Worm (Caenorhabditis elegans) whole organism, L4 larva: Measurements from ENCODE around the gene Y25C1A.13.

Source experiments
- F10B5.3 ChIP-seq: sonication (generic microtip); optimal IDR thresholded peaks from 2 replicates; lab custom pipeline; 2016; ENCODE audit warnings: mild to moderate bottlenecking, missing genetic modification characterization, missing compliant biosample characterization
- F26F4.8 ChIP-seq: fragments of 200-800 bp; sonication (Bioruptor generic); conservative IDR thresholded peaks from 2 replicates; pipeline ENCODE4 v1.3.6; 2022; ENCODE audit warnings: missing genetic modification characterization, missing compliant biosample characterization
- Y5F2A.4 ChIP-seq: fragments of 200-800 bp; sonication (Bioruptor generic); optimal IDR thresholded peaks from 2 replicates; lab custom pipeline; 2018; ENCODE audit warnings: mild to moderate bottlenecking, missing genetic modification characterization, missing compliant biosample characterization
- aha-1 ChIP-seq: fragments of 150-350 bp; peaks from one replicate; lab custom pipeline; 2014; ENCODE audit warnings: missing biosample characterization, missing genetic modification characterization
- ama-1 ChIP-seq: fragments of 150-350 bp; optimal IDR thresholded peaks from 2 replicates; lab custom pipeline; 2014; ENCODE audit warnings: inconsistent platforms, mixed read lengths
- attf-4 ChIP-seq: sonication (generic microtip); optimal IDR thresholded peaks from 3 replicates; lab custom pipeline; 2017; ENCODE audit warnings: missing biosample characterization, missing genetic modification characterization
- ceh-28 ChIP-seq: fragments of 150-350 bp; optimal IDR thresholded peaks from 2 replicates; lab custom pipeline; 2014; ENCODE audit warnings: missing biosample characterization, missing genetic modification reagents, missing genetic modification characterization
- ceh-44 ChIP-seq: fragments of 200-800 bp; sonication (Bioruptor generic); IDR thresholded peaks from 2 replicates; pipeline ENCODE4 v1.3.6; 2022; ENCODE audit warnings: missing genetic modification reagents, missing genetic modification characterization, missing compliant biosample characterization
- ceh-82 ChIP-seq: sonication (generic microtip); optimal IDR thresholded peaks from 2 replicates; lab custom pipeline; 2017; ENCODE audit warnings: missing biosample characterization, missing genetic modification characterization
- dpl-1 ChIP-seq: fragments of 150-350 bp; optimal IDR thresholded peaks from 2 replicates; lab custom pipeline; 2014; ENCODE audit warnings: missing biosample characterization, missing genetic modification reagents, missing genetic modification characterization
- duxl-1 ChIP-seq: sonication (generic microtip); optimal IDR thresholded peaks from 2 replicates; lab custom pipeline; 2016; ENCODE audit warnings: mild to moderate bottlenecking, missing genetic modification characterization, moderate library complexity, missing compliant biosample characterization; ENCODE audit not compliant: poor library complexity
- egl-27 ChIP-seq: sonication (generic microtip); optimal IDR thresholded peaks from 3 replicates; lab custom pipeline; 2017; ENCODE audit warnings: missing biosample characterization, missing genetic modification reagents, missing genetic modification characterization
- lsy-2 ChIP-seq, 2 experiments: fragments of 150-350 bp in 1 of 2; sonication (generic microtip) in 1 of 2; optimal IDR thresholded peaks; 2 replicates each; lab custom pipeline; 2014 to 2017; ENCODE audit warnings: missing biosample characterization in 2 of 2, missing genetic modification characterization in 2 of 2
- mdl-1 ChIP-seq, 2 experiments: fragments of 150-350 bp in 1 of 2; sonication (generic microtip) in 1 of 2; optimal IDR thresholded peaks; 2 replicates each; lab custom pipeline; 2014 to 2017; ENCODE audit warnings: missing biosample characterization in 2 of 2, missing genetic modification characterization in 2 of 2
- mes-2 ChIP-seq: sonication (generic microtip); optimal IDR thresholded peaks from 2 replicates; lab custom pipeline; 2016; ENCODE audit warnings: missing genotype, mild to moderate bottlenecking, missing genetic modification characterization, missing compliant biosample characterization; ENCODE audit not compliant: poor library complexity, severe bottlenecking
- nhr-10 ChIP-seq: fragments of 150-350 bp; optimal IDR thresholded peaks from 2 replicates; lab custom pipeline; 2014; ENCODE audit warnings: missing biosample characterization, missing genetic modification characterization
- nhr-102 ChIP-seq: sonication (generic microtip); optimal IDR thresholded peaks from 2 replicates; lab custom pipeline; 2016; ENCODE audit warnings: mild to moderate bottlenecking, missing genetic modification characterization, moderate library complexity, missing compliant biosample characterization
- nhr-237 ChIP-seq: sonication (generic microtip); optimal IDR thresholded peaks from 2 replicates; lab custom pipeline; 2017; ENCODE audit warnings: missing biosample characterization, missing genetic modification characterization
- nhr-76 ChIP-seq: fragments of 150-350 bp; optimal IDR thresholded peaks from 2 replicates; lab custom pipeline; 2014; ENCODE audit warnings: missing biosample characterization, missing genetic modification characterization
- sdz-12 ChIP-seq: fragments of 200-800 bp; sonication (Bioruptor generic); optimal IDR thresholded peaks from 2 replicates; lab custom pipeline; 2018; ENCODE audit warnings: mild to moderate bottlenecking, missing genetic modification characterization, missing compliant biosample characterization
- unc-130 ChIP-seq: sonication (generic microtip); optimal IDR thresholded peaks from 2 replicates; lab custom pipeline; 2016; ENCODE audit warnings: missing genetic modification reagents, missing genetic modification characterization, missing compliant biosample characterization
- vab-7 ChIP-seq: fragments of 200-800 bp; sonication (Bioruptor generic); IDR thresholded peaks from 2 replicates; pipeline ENCODE4 v1.3.6; 2022; ENCODE audit warnings: missing genetic modification reagents, missing genetic modification characterization, missing compliant biosample characterization
- zfp-3 ChIP-seq: fragments of 200-800 bp; sonication (Bioruptor generic); conservative IDR thresholded peaks from 2 replicates; pipeline ENCODE4 v1.3.6; 2022; ENCODE audit warnings: missing genetic modification reagents, missing genetic modification characterization, missing compliant biosample characterization
- zip-11 ChIP-seq: fragments of 200-800 bp; sonication (Bioruptor generic); IDR thresholded peaks from 2 replicates; pipeline ENCODE4 v1.3.6; 2022; ENCODE audit warnings: missing genetic modification characterization, missing compliant biosample characterization

Y25C1A.13 gene

ce11 chrII:3071012-3071749, 39.9 kb downstream of the Y25C1A.13 start, which contains the start of gene Y25C1A.7:
Gene Y25C1A.7, minus strand, starts transcription at chrII:3071062.
- no peak for TF ChIP-seq zip-11 (GFP tag; lab: Robert Waterston, UW)
- TF ChIP-seq mes-2 (tag; lab: Kevin White, UChicago), result peak; percentile 35
- TF ChIP-seq, all 104 proteins: peak for 1

ce11 chrII:3070182-3070581, 40.9 kb downstream of the Y25C1A.13 start:
- no peak for TF ChIP-seq vab-7 (GFP tag; lab: Robert Waterston, UW)
- no peak for TF ChIP-seq nhr-102
- no peak for TF ChIP-seq ama-1 (lab: Kevin White, UChicago)
- TF ChIP-seq ceh-28 (tag; lab: Kevin White, UChicago), result peak; percentile 95

- TF ChIP-seq aha-1 (tag; lab: Kevin White, UChicago), result peak; percentile 61
- peak; percentile 55 for TF ChIP-seq ceh-28 (tag; lab: Kevin White, UChicago)
- no peak for TF ChIP-seq duxl-1
Observed at ce11 chrII:3068646-3069045, 42.4 kb downstream of the Y25C1A.13 start.

- TF ChIP-seq F26F4.8, result no peak
- no peak for TF ChIP-seq sdz-12
- peak; percentile 86 for TF ChIP-seq aha-1 (tag; lab: Kevin White, UChicago)
Observed at ce11 chrII:3067896-3068295, 43.2 kb downstream of the Y25C1A.13 start.

- peak; percentile 96 for TF ChIP-seq ceh-28 (tag; lab: Kevin White, UChicago)
- no peak for TF ChIP-seq ceh-44 (GFP tag; lab: Robert Waterston, UW)
- no peak for TF ChIP-seq lsy-2 (tag; optimal IDR thresholded peaks at IDR 0.05; lab: Kevin White, UChicago)
Observed at ce11 chrII:3067447-3067846, 43.6 kb downstream of the Y25C1A.13 start.

ce11 chrII:3066401-3066800, 44.6 kb downstream of the Y25C1A.13 start:
- TF ChIP-seq ceh-28 (tag; lab: Kevin White, UChicago) (peak; percentile 81), dpl-1 (GFP tag; lab: Kevin White, UChicago) (no peak)

- TF ChIP-seq mdl-1 (tag; optimal IDR thresholded peaks at IDR 0.05; lab: Kevin White, UChicago) (no peak), ceh-28 (tag; lab: Kevin White, UChicago) (peak; percentile 12), zfp-3 (GFP tag; lab: Robert Waterston, UW) (no peak)
- TF ChIP-seq, all 104 proteins: peak for 1
Observed at ce11 chrII:3065086-3065485, 46.0 kb downstream of the Y25C1A.13 start.

- TF ChIP-seq nhr-237 (tag; lab: Kevin White, UChicago) (no peak), ceh-28 (tag; lab: Kevin White, UChicago) (peak; percentile 70)
Observed at ce11 chrII:3064631-3065030, 46.4 kb downstream of the Y25C1A.13 start.

ce11 chrII:3063984-3064383, 47.1 kb downstream of the Y25C1A.13 start:
- TF ChIP-seq ceh-28 (tag; lab: Kevin White, UChicago) (peak; percentile 77), nhr-10 (no peak)

ce11 chrII:3063366-3063765, 47.7 kb downstream of the Y25C1A.13 start:
- TF ChIP-seq unc-130 (GFP tag; lab: Kevin White, UChicago) (no peak), Y5F2A.4 (GFP tag; lab: Kevin White, UChicago) (no peak), F10B5.3 (no peak), ceh-82 (tag; lab: Kevin White, UChicago) (no peak), ceh-28 (tag; lab: Kevin White, UChicago) (peak; percentile 94), nhr-76 (tag; lab: Kevin White, UChicago) (no peak), egl-27 (no peak), attf-4 (tag; lab: Kevin White, UChicago) (no peak)
